Fruit fly (Drosophila melanogaster): Measurements from ENCODE around the gene CG34164.
A peak's percentile ranks its signal among the peaks of the same experiment; 100 is the strongest.

DNA sequence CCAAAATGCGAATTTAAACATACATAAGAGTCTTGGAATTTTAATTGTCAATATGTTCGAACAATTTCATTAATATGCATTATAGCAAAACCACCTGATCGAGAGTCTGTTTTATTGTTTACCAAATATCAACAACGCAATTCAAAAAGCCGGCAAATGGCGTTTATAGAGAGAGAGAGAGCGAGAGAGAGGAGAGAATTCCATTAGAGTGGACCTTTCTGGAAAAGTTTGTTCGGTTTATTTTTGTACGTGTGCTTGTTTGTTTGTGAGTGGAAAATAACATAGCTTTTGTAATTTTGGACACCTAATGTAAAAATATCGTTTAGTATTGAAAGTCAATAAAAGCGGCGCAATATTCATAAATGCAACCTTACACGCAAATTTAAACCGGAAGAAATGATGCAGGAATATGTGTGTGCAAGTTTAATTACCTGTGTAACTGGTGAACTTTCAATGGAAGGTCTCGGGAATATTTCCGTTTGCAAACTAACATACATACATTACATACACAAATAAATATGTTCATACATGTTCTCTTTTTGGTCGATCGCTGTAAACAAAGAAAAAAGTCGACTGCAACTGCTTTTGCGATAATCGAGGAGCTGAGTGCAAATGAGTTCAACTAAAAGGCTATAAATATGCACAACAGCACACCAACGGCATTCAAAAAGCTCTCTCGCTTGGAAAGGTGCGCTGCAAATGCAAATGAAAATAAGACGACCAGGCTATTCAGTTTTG, 11.4 kb upstream of the CG34164 start, which contains the start of gene CG6785:
- TF ChIP-seq cic (GFP tag; optimal IDR thresholded peaks at IDR 0.05): peak; percentile 87
- peak; percentile 78 for TF ChIP-seq Mnt (GFP tag; optimal IDR thresholded peaks at IDR 0.05)
- no peak for TF ChIP-seq cnc (optimal IDR thresholded peaks at IDR 0.05)
- TF ChIP-seq CG7101 (tag; optimal IDR thresholded peaks at IDR 0.05): peak; percentile 96
- TF ChIP-seq CG5204 (GFP tag; optimal IDR thresholded peaks at IDR 0.05): peak; percentile 79
